Worm (Caenorhabditis elegans): ENCODE results near the gene F55C12.6.

DNA sequence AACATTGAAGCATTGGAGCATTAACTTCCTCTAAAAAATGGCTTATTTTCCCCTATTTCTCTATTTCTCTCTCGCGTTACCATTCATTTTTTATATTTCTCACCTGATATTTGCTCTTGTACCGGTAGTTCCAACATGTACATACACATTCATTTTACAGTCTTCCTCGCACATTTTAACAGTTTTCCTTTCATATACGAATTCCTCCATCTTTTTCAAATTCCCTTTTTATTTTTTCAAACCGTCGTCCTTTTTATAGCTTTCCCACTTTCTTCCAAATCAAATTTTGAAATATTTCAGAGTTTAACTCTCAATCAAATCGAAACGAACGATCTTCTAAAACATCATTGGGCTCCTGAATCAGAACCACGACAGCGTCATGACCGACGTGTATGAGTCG lies 8.3 kb upstream of the F55C12.6 start, which contains the start of gene rfip-1:
- no peak for TF ChIP-seq nhr-25 (tag; optimal IDR thresholded peaks at IDR 0.05)
- no peak for TF ChIP-seq lin-11 (tag; optimal IDR thresholded peaks at IDR 0.05)
- no peak for TF ChIP-seq nhr-237 (tag; optimal IDR thresholded peaks at IDR 0.05)
- TF ChIP-seq ama-1 (optimal IDR thresholded peaks at IDR 0.05) = no peak
- no peak for TF ChIP-seq fos-1 (tag; optimal IDR thresholded peaks at IDR 0.05)
- TF ChIP-seq nhr-12 (tag; optimal IDR thresholded peaks at IDR 0.05) = no peak
- no peak for TF ChIP-seq nhr-11 (tag; optimal IDR thresholded peaks at IDR 0.05)
- no peak for TF ChIP-seq unc-62 (GFP tag; optimal IDR thresholded peaks at IDR 0.05)
- no peak for TF ChIP-seq egl-27 (tag; optimal IDR thresholded peaks at IDR 0.05)
- TF ChIP-seq R02D3.7 (tag; optimal IDR thresholded peaks at IDR 0.05) = no peak
- TF ChIP-seq F13H6.1 (tag; optimal IDR thresholded peaks at IDR 0.05) = no peak
- TF ChIP-seq nhr-77 (tag; optimal IDR thresholded peaks at IDR 0.05) = no peak
